Fruit fly (Drosophila melanogaster) whole organism, prepupa: Measurements from ENCODE around the gene Nrx-1.

Experiments
- Blimp-1 ChIP-seq: fragments of 200-800 bp; sonication (Bioruptor generic); optimal IDR thresholded peaks from 3 replicates; lab custom pipeline; 2017; ENCODE audit warnings: missing biosample characterization, missing genetic modification characterization, mild to moderate bottlenecking, moderate library complexity, missing genetic modification reagents
- CG10631 ChIP-seq: fragments of 200-800 bp; sonication (Bioruptor generic); optimal IDR thresholded peaks from 2 replicates; lab custom pipeline; 2016; ENCODE audit warnings: missing biosample characterization, missing genetic modification characterization
- CG10669 ChIP-seq: fragments of 200-800 bp; sonication (Bioruptor generic); optimal IDR thresholded peaks from 3 replicates; lab custom pipeline; 2018; ENCODE audit warnings: missing biosample characterization, mild to moderate bottlenecking, missing genetic modification characterization, moderate library complexity
- CG11294 ChIP-seq: fragments of 200-800 bp; sonication (Bioruptor generic); IDR thresholded peaks from 2 replicates; pipeline ENCODE4 v1.3.6; 2022; ENCODE audit warnings: missing biosample characterization, missing genetic modification characterization
- CG15336 ChIP-seq: fragments of 200-800 bp; sonication (Bioruptor generic); IDR thresholded peaks from 2 replicates; pipeline ENCODE4 v1.3.6; 2022; ENCODE audit warnings: missing biosample characterization, missing genetic modification characterization
- CG1621 ChIP-seq: fragments of 200-800 bp; sonication (Bioruptor generic); optimal IDR thresholded peaks from 3 replicates; lab custom pipeline; 2018; ENCODE audit warnings: missing biosample characterization, mild to moderate bottlenecking, missing genetic modification characterization
- CG3032 ChIP-seq: fragments of 200-800 bp; optimal IDR thresholded peaks from 2 replicates; lab custom pipeline; 2019; ENCODE audit warnings: missing biosample characterization, mild to moderate bottlenecking, missing genetic modification characterization, moderate library complexity
- CG31627 ChIP-seq: fragments of 200-800 bp; sonication (Bioruptor generic); optimal IDR thresholded peaks from 3 replicates; lab custom pipeline; 2016; ENCODE audit warnings: missing biosample characterization, missing genetic modification characterization
- CG32006 ChIP-seq: fragments of 200-800 bp; sonication (Bioruptor generic); optimal IDR thresholded peaks from 3 replicates; lab custom pipeline; 2017; ENCODE audit warnings: missing biosample characterization, mild to moderate bottlenecking, missing genetic modification characterization
- CG3919 ChIP-seq: fragments of 200-800 bp; sonication (Bioruptor generic); optimal IDR thresholded peaks from 3 replicates; lab custom pipeline; 2016; ENCODE audit warnings: missing biosample characterization, missing genetic modification characterization
- CG4318 ChIP-seq: fragments of 200-800 bp; sonication (Bioruptor generic); optimal IDR thresholded peaks from 3 replicates; lab custom pipeline; 2017; ENCODE audit warnings: missing biosample characterization, mild to moderate bottlenecking, missing genetic modification characterization
- CG6792 ChIP-seq: fragments of 200-800 bp; sonication (Bioruptor generic); optimal IDR thresholded peaks from 3 replicates; lab custom pipeline; 2016; ENCODE audit warnings: missing biosample characterization, missing genetic modification characterization
- CG6808 ChIP-seq: fragments of 200-800 bp; sonication (Bioruptor generic); optimal IDR thresholded peaks from 3 replicates; lab custom pipeline; 2017; ENCODE audit warnings: missing biosample characterization, missing genetic modification characterization, mild to moderate bottlenecking, moderate library complexity, missing genetic modification reagents
- CG6854 ChIP-seq: fragments of 200-800 bp; sonication (Bioruptor generic); optimal IDR thresholded peaks from 2 replicates; lab custom pipeline; 2017; ENCODE audit warnings: missing biosample characterization, mild to moderate bottlenecking, missing genetic modification characterization
- CG8119 ChIP-seq: fragments of 200-800 bp; sonication (Bioruptor generic); IDR thresholded peaks from 3 replicates; pipeline ENCODE4 v1.3.6; 2022; ENCODE audit warnings: missing biosample characterization, missing genetic modification characterization
- CG8319 ChIP-seq: fragments of 200-800 bp; sonication (Bioruptor generic); optimal IDR thresholded peaks from 3 replicates; lab custom pipeline; 2016; ENCODE audit warnings: missing biosample characterization, missing genetic modification characterization
- CG9139 ChIP-seq: fragments of 200-800 bp; sonication (Bioruptor generic); optimal IDR thresholded peaks from 3 replicates; lab custom pipeline; 2017; ENCODE audit warnings: missing biosample characterization, mild to moderate bottlenecking, missing genetic modification characterization
- Eip75B ChIP-seq: fragments of 200-800 bp; sonication (Bioruptor generic); optimal IDR thresholded peaks from 3 replicates; lab custom pipeline; 2016; ENCODE audit warnings: missing biosample characterization, missing genetic modification characterization
- Eip78C ChIP-seq: fragments of 200-800 bp; sonication (Bioruptor generic); peaks from one replicate; lab custom pipeline; 2016; ENCODE audit warnings: missing biosample characterization, missing genetic modification characterization
- Eip93F ChIP-seq: fragments of 200-800 bp; sonication (Bioruptor generic); optimal IDR thresholded peaks from 2 replicates; lab custom pipeline; 2016; ENCODE audit warnings: missing biosample characterization, mild to moderate bottlenecking, missing genetic modification characterization
- Ets21C ChIP-seq: fragments of 200-800 bp; sonication (Bioruptor generic); optimal IDR thresholded peaks from 3 replicates; lab custom pipeline; 2016; ENCODE audit warnings: missing biosample characterization, missing genetic modification characterization
- Ets96B ChIP-seq: fragments of 200-800 bp; optimal IDR thresholded peaks from 2 replicates; lab custom pipeline; 2019; ENCODE audit warnings: missing biosample characterization, mild to moderate bottlenecking, missing genetic modification characterization, moderate library complexity
- Hr38 ChIP-seq: sonication (Bioruptor generic); optimal IDR thresholded peaks from 2 replicates; lab custom pipeline; 2016; ENCODE audit warnings: missing biosample characterization, missing genetic modification characterization
- Hr39 ChIP-seq: fragments of 200-800 bp; sonication (Bioruptor generic); optimal IDR thresholded peaks from 2 replicates; lab custom pipeline; 2016; ENCODE audit warnings: missing biosample characterization, missing genetic modification characterization
- Hr4 ChIP-seq: fragments of 200-800 bp; sonication (Bioruptor generic); optimal IDR thresholded peaks from 3 replicates; lab custom pipeline; 2016; ENCODE audit warnings: missing biosample characterization, missing genetic modification characterization
- Met ChIP-seq: fragments of 200-800 bp; sonication (Bioruptor generic); optimal IDR thresholded peaks from 3 replicates; lab custom pipeline; 2016; ENCODE audit warnings: missing biosample characterization, missing genetic modification characterization
- OdsH ChIP-seq: fragments of 200-800 bp; sonication (Bioruptor generic); optimal IDR thresholded peaks from 3 replicates; lab custom pipeline; 2016; ENCODE audit warnings: missing biosample characterization, missing genetic modification characterization
- Smox ChIP-seq: fragments of 200-800 bp; sonication (Bioruptor generic); optimal IDR thresholded peaks from 3 replicates; lab custom pipeline; 2016; ENCODE audit warnings: missing biosample characterization, missing genetic modification characterization
- Sox102F ChIP-seq: fragments of 200-800 bp; sonication (Bioruptor generic); optimal IDR thresholded peaks from 2 replicates; lab custom pipeline; 2016; ENCODE audit warnings: missing biosample characterization, mild to moderate bottlenecking, missing genetic modification characterization
- Sox14 ChIP-seq: fragments of 200-800 bp; sonication (Bioruptor generic); optimal IDR thresholded peaks from 3 replicates; lab custom pipeline; 2016; ENCODE audit warnings: missing biosample characterization, missing genetic modification characterization
- achi ChIP-seq: fragments of 200-800 bp; sonication (Bioruptor generic); optimal IDR thresholded peaks from 3 replicates; lab custom pipeline; 2016; ENCODE audit warnings: missing biosample characterization, missing genetic modification characterization
- acj6 ChIP-seq: fragments of 200-800 bp; sonication (Bioruptor generic); optimal IDR thresholded peaks from 3 replicates; lab custom pipeline; 2016; ENCODE audit warnings: missing biosample characterization, missing genetic modification characterization
- dac ChIP-seq: fragments of 200-800 bp; sonication (Bioruptor generic); optimal IDR thresholded peaks from 2 replicates; lab custom pipeline; 2017; ENCODE audit warnings: missing biosample characterization, mild to moderate bottlenecking, missing genetic modification characterization
- dsx ChIP-seq: fragments of 200-800 bp; optimal IDR thresholded peaks from 3 replicates; lab custom pipeline; 2019; ENCODE audit warnings: missing biosample characterization, mild to moderate bottlenecking, missing genetic modification characterization, moderate library complexity; ENCODE audit not compliant: poor library complexity, severe bottlenecking
- esn ChIP-seq: fragments of 200-800 bp; sonication (Bioruptor generic); optimal IDR thresholded peaks from 2 replicates; lab custom pipeline; 2016; ENCODE audit warnings: missing biosample characterization, mild to moderate bottlenecking, missing genetic modification characterization, moderate library complexity
- fd85E ChIP-seq: fragments of 200-800 bp; sonication (Bioruptor generic); optimal IDR thresholded peaks from 3 replicates; lab custom pipeline; 2016; ENCODE audit warnings: missing biosample characterization, missing genetic modification characterization
- fkh ChIP-seq: fragments of 200-800 bp; sonication (Bioruptor generic); optimal IDR thresholded peaks from 3 replicates; lab custom pipeline; 2017; ENCODE audit warnings: missing biosample characterization, mild to moderate bottlenecking, missing genetic modification characterization, moderate library complexity
- net ChIP-seq: fragments of 200-800 bp; sonication (Bioruptor generic); optimal IDR thresholded peaks from 3 replicates; lab custom pipeline; 2016; ENCODE audit warnings: missing biosample characterization, missing genetic modification characterization
- pdm3 ChIP-seq: fragments of 200-800 bp; sonication (Bioruptor generic); optimal IDR thresholded peaks from 3 replicates; lab custom pipeline; 2016; ENCODE audit warnings: missing biosample characterization, missing genetic modification characterization
- salr ChIP-seq, 2 experiments: fragments of 200-800 bp; sonication (Bioruptor generic); optimal IDR thresholded peaks; 3 replicates each; lab custom pipeline; 2016 to 2018; ENCODE audit warnings: missing biosample characterization in 2 of 2, missing genetic modification characterization in 2 of 2, mild to moderate bottlenecking in 1 of 2
- ss ChIP-seq, 2 experiments: fragments of 200-800 bp; sonication (Bioruptor generic); optimal IDR thresholded peaks; 2 replicates in 1 of 2; 3 replicates in 1 of 2; lab custom pipeline; 2017 to 2018; ENCODE audit warnings: mild to moderate bottlenecking in 2 of 2, missing biosample characterization in 2 of 2, missing genetic modification characterization in 2 of 2, moderate library complexity in 1 of 2
- svp ChIP-seq: fragments of 200-800 bp; sonication (Bioruptor generic); peaks from one replicate; lab custom pipeline; 2016; ENCODE audit warnings: missing biosample characterization, missing genetic modification characterization
- topi ChIP-seq: fragments of 200-800 bp; sonication (Bioruptor generic); optimal IDR thresholded peaks from 3 replicates; lab custom pipeline; 2016; ENCODE audit warnings: missing biosample characterization, missing genetic modification characterization
- vri ChIP-seq: fragments of 200-800 bp; sonication (Bioruptor generic); optimal IDR thresholded peaks from 3 replicates; lab custom pipeline; 2016; ENCODE audit warnings: missing biosample characterization, mild to moderate bottlenecking, missing genetic modification characterization

Gene Nrx-1

DNA sequence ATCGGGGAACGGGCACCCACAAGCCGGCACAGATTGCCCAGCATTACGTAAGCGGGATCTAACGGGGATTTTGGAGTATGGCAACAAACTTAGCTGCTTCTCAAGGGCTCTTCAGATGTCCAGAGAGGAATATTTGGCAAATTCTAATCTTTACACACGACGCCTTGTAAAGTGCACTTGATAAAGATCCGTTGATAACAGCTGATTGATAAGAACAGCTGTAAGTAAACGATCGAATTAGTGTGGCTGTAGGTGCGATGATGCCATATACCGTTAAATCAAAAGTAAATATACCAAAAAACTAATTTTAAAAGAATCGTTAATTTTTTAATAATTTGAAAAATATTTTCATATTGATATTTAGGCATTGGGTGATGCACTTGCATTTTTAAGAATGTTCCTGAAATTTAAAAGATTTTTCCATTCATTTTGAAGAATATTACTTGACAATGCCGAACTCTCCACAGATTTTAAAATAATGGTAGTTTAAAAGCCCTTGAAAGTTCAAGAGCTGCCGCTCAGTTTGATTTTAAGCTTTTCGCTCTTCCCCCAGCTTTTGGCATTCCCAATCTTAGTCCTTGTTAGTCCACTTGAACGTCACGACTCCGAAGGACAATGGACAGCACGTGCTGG, at the start of gene Nrx-1, which contains the start of gene CG5377:
Gene Nrx-1, plus strand, starts transcription at position 574 of the 633 bp plus-strand sequence.
Gene CG5377, minus strand, starts transcription at position 219 of the 633 bp plus-strand sequence.
- TF ChIP-seq fd85E (GFP tag; lab: Kevin White, UChicago): no peak
- no peak for TF ChIP-seq pdm3 (GFP tag; lab: Kevin White, UChicago)
- TF ChIP-seq Hr39: no peak
- TF ChIP-seq CG9139 (GFP tag; lab: Kevin White, UChicago): no peak
- TF ChIP-seq svp (GFP tag; lab: Kevin White, UChicago): peak; percentile 67
- no peak for TF ChIP-seq CG3032 (tag; lab: Kevin White, UChicago)
- TF ChIP-seq CG10669 (GFP tag; lab: Kevin White, UChicago): no peak
- peak; percentile 43 for TF ChIP-seq vri (GFP tag; lab: Kevin White, UChicago)
- no peak for TF ChIP-seq Eip78C
- no peak for TF ChIP-seq dsx
- TF ChIP-seq Blimp-1 (GFP tag; lab: Kevin White, UChicago): no peak
- TF ChIP-seq CG8119 (GFP tag; lab: Robert Waterston, UW): no peak
- TF ChIP-seq Hr4 (GFP tag; lab: Kevin White, UChicago): no peak
- no peak for TF ChIP-seq CG1621

DNA sequence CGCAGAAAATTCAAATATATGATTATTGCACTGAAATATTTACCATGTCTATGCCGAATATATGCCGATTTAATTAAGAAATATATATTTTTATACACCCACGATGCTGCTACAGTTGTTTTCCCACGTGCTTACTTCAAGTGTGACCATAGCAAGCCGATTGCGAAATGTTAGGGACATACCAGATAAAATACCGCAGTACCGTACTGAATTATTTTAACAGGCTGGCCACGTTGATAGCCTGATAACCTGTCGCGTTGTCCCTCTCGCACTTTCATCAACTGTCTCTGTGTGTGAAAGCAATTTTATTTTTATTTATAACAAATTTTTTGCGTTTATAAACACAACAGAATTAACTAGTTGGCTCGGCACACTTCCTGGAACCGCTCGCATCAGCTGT, 47.4 kb upstream of the Nrx-1 start, which contains the start of the genes Nop56 and mats:
Gene Nop56, minus strand, starts transcription at position 158 of the 400 bp plus-strand sequence.
Gene mats, plus strand, starts transcription at position 251 of the 400 bp plus-strand sequence.
- TF ChIP-seq Eip93F (GFP tag; lab: Kevin White, UChicago) (peak; percentile 14), net (no peak), Eip78C (peak; percentile 55), Hr4 (GFP tag; lab: Kevin White, UChicago) (no peak), topi (GFP tag; lab: Kevin White, UChicago) (peak; percentile 26), fkh (GFP tag; lab: Kevin White, UChicago) (peak; percentile 7), svp (GFP tag; lab: Kevin White, UChicago) (peak; percentile 70), CG32006 (GFP tag; lab: Kevin White, UChicago) (no peak), vri (GFP tag; lab: Kevin White, UChicago) (peak; percentile 46), salr (GFP tag; optimal IDR thresholded peaks at IDR 0.05; lab: Kevin White, UChicago) (peak in 1 of 2 experiments; percentile 1), Sox14 (GFP tag; lab: Kevin White, UChicago) (peak; percentile 41), achi (no peak), esn (no peak), Hr39 (no peak), Smox (GFP tag; lab: Kevin White, UChicago) (no peak)

DNA sequence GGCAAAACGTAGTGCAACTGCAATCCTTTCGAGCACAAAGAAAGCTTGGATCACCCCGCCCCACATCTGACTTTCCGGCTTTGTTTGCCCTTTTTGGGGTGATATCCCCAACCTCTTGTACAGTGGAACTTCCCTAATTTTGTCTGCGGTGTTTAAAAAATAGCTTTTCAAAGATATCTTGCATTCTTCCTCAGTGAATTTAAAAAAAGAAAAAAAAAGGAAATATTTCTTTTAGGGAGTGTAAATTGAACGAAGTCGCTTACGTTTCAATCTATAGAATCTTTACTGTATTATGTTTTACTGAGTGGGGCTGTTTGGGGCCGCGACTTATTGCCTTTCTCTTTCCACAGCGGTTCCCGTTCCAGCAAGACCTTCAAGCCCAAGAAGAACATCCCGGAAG, 46.7 kb upstream of the Nrx-1 start:
- TF ChIP-seq ss (GFP tag; optimal IDR thresholded peaks at IDR 0.05; lab: Kevin White, UChicago) (peak in 1 of 2 experiments; percentile 39), dac (no peak), Eip75B (peak; percentile 85), Ets21C (peak; percentile 73), CG10669 (GFP tag; lab: Kevin White, UChicago) (peak; percentile 23), achi (peak; percentile 69), CG6808 (GFP tag; lab: Kevin White, UChicago) (peak; percentile 24), CG3032 (tag; lab: Kevin White, UChicago) (peak; percentile 61), CG10631 (GFP tag; lab: Kevin White, UChicago) (no peak), CG31627 (GFP tag; lab: Kevin White, UChicago) (peak; percentile 87), CG8319 (GFP tag; lab: Kevin White, UChicago) (peak; percentile 61), Hr4 (GFP tag; lab: Kevin White, UChicago) (no peak), Ets96B (tag; lab: Kevin White, UChicago) (peak; percentile 55), OdsH (GFP tag; lab: Kevin White, UChicago) (no peak), Hr38 (no peak), CG6854 (GFP tag; lab: Kevin White, UChicago) (no peak), fd85E (GFP tag; lab: Kevin White, UChicago) (no peak), vri (GFP tag; lab: Kevin White, UChicago) (peak; percentile 45), CG4318 (GFP tag; lab: Kevin White, UChicago) (no peak), CG6792 (peak; percentile 80), net (peak; percentile 61), Hr39 (peak; percentile 86), acj6 (GFP tag; lab: Kevin White, UChicago) (peak; percentile 72), Sox102F (peak; percentile 80), CG3919 (GFP tag; lab: Kevin White, UChicago) (peak; percentile 74), salr (GFP tag; optimal IDR thresholded peaks at IDR 0.05; lab: Kevin White, UChicago) (no peak), Met (GFP tag; lab: Kevin White, UChicago) (peak; percentile 84), Blimp-1 (GFP tag; lab: Kevin White, UChicago) (peak; percentile 33), CG11294 (GFP tag; lab: Robert Waterston, UW) (peak; percentile 35; the same call in 1 of the 2 replicates), CG1621 (no peak), pdm3 (GFP tag; lab: Kevin White, UChicago) (peak; percentile 77), dsx (no peak), CG15336 (peak; percentile 82; the same call in 1 of the 2 replicates)
